Fruit fly (Drosophila melanogaster): Measurements from ENCODE around the gene IPIP.

IPIP gene

DNA sequence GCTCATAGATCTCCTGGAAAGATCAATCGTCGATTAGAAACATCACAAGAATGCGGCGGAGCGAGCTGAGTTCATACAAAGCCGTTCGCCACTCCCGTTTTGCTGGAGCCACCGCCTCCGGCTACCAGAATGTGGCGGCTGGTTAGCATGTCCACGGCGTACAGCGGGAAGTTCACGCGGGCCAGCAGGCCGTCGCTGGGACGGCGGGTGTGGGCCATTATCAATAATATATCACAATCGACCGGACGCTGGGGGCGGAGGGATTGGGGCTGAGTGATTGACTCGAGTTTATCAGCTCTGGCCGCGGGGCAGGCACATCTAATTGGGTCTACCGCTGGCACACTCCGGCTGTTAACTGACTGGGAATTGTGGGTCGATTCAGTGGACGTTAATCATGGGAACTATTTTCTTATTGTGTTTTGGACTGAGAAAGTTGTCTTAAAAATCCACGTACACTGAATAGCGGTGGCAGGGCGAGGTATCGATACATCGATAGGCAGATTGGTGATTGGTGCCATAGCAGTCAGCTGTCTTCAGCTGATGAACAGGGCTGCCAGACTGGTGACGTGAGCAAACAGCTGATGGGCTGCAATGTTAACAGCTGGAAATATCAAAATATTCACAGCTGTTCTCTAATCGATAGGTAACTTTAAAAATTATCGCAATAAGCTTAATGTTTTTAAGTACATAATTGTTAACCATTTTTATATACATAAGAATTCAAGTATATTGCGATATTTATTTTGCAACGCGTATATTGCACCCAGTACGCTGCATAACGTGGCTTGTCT, 50.9 kb downstream of the IPIP start, which contains the start of gene CG9175 (continued):
- TF ChIP-seq Dll (GFP tag; IDR thresholded peaks at IDR 0.05; ENCODE audit: partially characterized antibody) (peak; percentile 95), stc (GFP tag; IDR thresholded peaks at IDR 0.05) (peak; percentile 35; the same call in 1 of the 2 replicates), tup (GFP tag; optimal IDR thresholded peaks at IDR 0.05) (no peak), CG10147 (GFP tag; optimal IDR thresholded peaks at IDR 0.05) (no peak), bigmax (GFP tag; optimal IDR thresholded peaks at IDR 0.05) (peak; percentile 15), nom (GFP tag; optimal IDR thresholded peaks at IDR 0.05) (no peak), CG8765 (GFP tag; IDR thresholded peaks at IDR 0.05) (no peak), yki (optimal IDR thresholded peaks at IDR 0.05) (no peak), CG4360 (GFP tag; IDR thresholded peaks at IDR 0.05) (no peak), H2.0 (GFP tag; IDR thresholded peaks at IDR 0.05) (no peak), BtbVII (GFP tag; optimal IDR thresholded peaks at IDR 0.05) (no peak), CG16813 (GFP tag; IDR thresholded peaks at IDR 0.05; ENCODE audit: partially characterized antibody) (peak; percentile 95), CG43689 (GFP tag; IDR thresholded peaks at IDR 0.05) (no peak), CG18599 (GFP tag; optimal IDR thresholded peaks at IDR 0.05) (peak; percentile 32), CG2120 (GFP tag; optimal IDR thresholded peaks at IDR 0.05) (peak; percentile 61), CG14014 (GFP tag; IDR thresholded peaks at IDR 0.05) (no peak), zen (tag; optimal IDR thresholded peaks at IDR 0.05) (peak; percentile 63), NK7.1 (GFP tag; optimal IDR thresholded peaks at IDR 0.05) (no peak), insv (GFP tag; optimal IDR thresholded peaks at IDR 0.05) (peak in 1 of 2 experiments; percentile 31), CG15514 (GFP tag; optimal IDR thresholded peaks at IDR 0.05) (peak; percentile 81), trh (GFP tag; optimal IDR thresholded peaks at IDR 0.05) (no peak), grau (tag; optimal IDR thresholded peaks at IDR 0.05) (peak; percentile 46), Mes4 (GFP tag; optimal IDR thresholded peaks at IDR 0.05) (no peak), CG17829 (tag; optimal IDR thresholded peaks at IDR 0.05) (peak; percentile 74), hth (optimal IDR thresholded peaks at IDR 0.05) (no peak), CG32767 (GFP tag; IDR thresholded peaks at IDR 0.05) (no peak), CG7372 (GFP tag; IDR thresholded peaks at IDR 0.05) (no peak; the same call in 1 of the 2 replicates), Hsf (GFP tag; optimal IDR thresholded peaks at IDR 0.05) (peak; percentile 26), pnt (GFP tag; optimal IDR thresholded peaks at IDR 0.05) (peak; percentile 12), CG31388 (GFP tag; optimal IDR thresholded peaks at IDR 0.05) (no peak), dpn (GFP tag; optimal IDR thresholded peaks at IDR 0.05) (peak; percentile 40 to 45), esg (GFP tag; conservative IDR thresholded peaks at IDR 0.05) (no peak), MBD-R2 (GFP tag; IDR thresholded peaks at IDR 0.05) (peak; percentile 98), Hey (tag; optimal IDR thresholded peaks at IDR 0.05) (no peak), danr (GFP tag; IDR thresholded peaks at IDR 0.05) (no peak), crp (GFP tag; optimal IDR thresholded peaks at IDR 0.05) (peak; percentile 100), gce (GFP tag; IDR thresholded peaks at IDR 0.05) (no peak), CG2889 (GFP tag; IDR thresholded peaks at IDR 0.05) (no peak), CG14050 (GFP tag; IDR thresholded peaks at IDR 0.05) (no peak; the same call in 2 of the 3 replicates), CG8944 (GFP tag; optimal IDR thresholded peaks at IDR 0.05) (no peak), Ets65A (GFP tag) (no peak), CG4424 (GFP tag; optimal IDR thresholded peaks at IDR 0.05) (peak; percentile 42), Trl (optimal IDR thresholded peaks at IDR 0.05) (no peak), Trl (GFP tag; optimal IDR thresholded peaks at IDR 0.05) (peak; percentile 12), row (GFP tag; IDR thresholded peaks at IDR 0.05) (peak; percentile 83), dati (GFP tag; IDR thresholded peaks at IDR 0.05) (no peak), Stat92E (GFP tag; optimal IDR thresholded peaks at IDR 0.05) (peak in 1 of 3 experiments; percentile 81), CG2116 (GFP tag; optimal IDR thresholded peaks at IDR 0.05) (peak; percentile 78), Nf-YB (GFP tag; optimal IDR thresholded peaks at IDR 0.05) (peak; percentile 40), Med (GFP tag) (peak; percentile 93), CG1832 (GFP tag; optimal IDR thresholded peaks at IDR 0.05) (no peak)
